Fruit fly (Drosophila melanogaster) whole organism, embryonic: ENCODE results near the gene CG10793.

Experiments used
- Atf-2 ChIP-seq: fragments of 200-800 bp; sonication (Bioruptor generic); optimal IDR thresholded peaks from 2 replicates; lab custom pipeline; 2016; ENCODE audit warnings: missing biosample characterization, missing genetic modification characterization
- B-H2 ChIP-seq: fragments of 200-800 bp; sonication (Bioruptor generic); optimal IDR thresholded peaks from 2 replicates; lab custom pipeline; 2018; ENCODE audit warnings: missing biosample characterization, mild to moderate bottlenecking, missing genetic modification characterization
- Bgb ChIP-seq: fragments of 200-800 bp; sonication (Bioruptor generic); IDR thresholded peaks from 2 replicates; pipeline ENCODE4 v1.3.6; 2022; ENCODE audit warnings: missing biosample characterization, missing genetic modification characterization; ENCODE audit not compliant: partially characterized antibody
- BtbVII ChIP-seq: fragments of 200-800 bp; sonication (Bioruptor generic); optimal IDR thresholded peaks from 3 replicates; lab custom pipeline; 2017; ENCODE audit warnings: missing biosample characterization, mild to moderate bottlenecking, missing genetic modification characterization
- CG10267 ChIP-seq: fragments of 200-800 bp; sonication (Bioruptor generic); optimal IDR thresholded peaks from 2 replicates; lab custom pipeline; 2018; ENCODE audit warnings: missing biosample characterization, mild to moderate bottlenecking, missing genetic modification characterization, moderate library complexity
- CG10462 ChIP-seq: fragments of 200-800 bp; sonication (Bioruptor generic); optimal IDR thresholded peaks from 2 replicates; lab custom pipeline; 2016; ENCODE audit warnings: missing biosample characterization, missing genetic modification characterization
- CG11723 ChIP-seq: fragments of 200-800 bp; sonication (Bioruptor generic); optimal IDR thresholded peaks from 2 replicates; lab custom pipeline; 2017; ENCODE audit warnings: missing biosample characterization, mild to moderate bottlenecking, missing genetic modification characterization
- CG12391 ChIP-seq: fragments of 200-800 bp; sonication (Bioruptor generic); optimal IDR thresholded peaks from 3 replicates; lab custom pipeline; 2018; ENCODE audit warnings: missing biosample characterization, mild to moderate bottlenecking, missing genetic modification characterization, moderate library complexity
- CG14710 ChIP-seq: fragments of 200-800 bp; sonication (Bioruptor generic); optimal IDR thresholded peaks from 3 replicates; lab custom pipeline; 2019; ENCODE audit warnings: missing biosample characterization, mild to moderate bottlenecking, missing genetic modification characterization, moderate library complexity
- CG14965 ChIP-seq: fragments of 200-800 bp; sonication (Bioruptor generic); optimal IDR thresholded peaks from 2 replicates; lab custom pipeline; 2016; ENCODE audit warnings: missing biosample characterization, missing genetic modification characterization, borderline replicate concordance
- CG15269 ChIP-seq: fragments of 200-800 bp; sonication (Bioruptor generic); optimal IDR thresholded peaks from 2 replicates; lab custom pipeline; 2018; ENCODE audit warnings: missing biosample characterization, mild to moderate bottlenecking, missing genetic modification characterization, moderate library complexity
- CG15601 ChIP-seq: fragments of 200-800 bp; sonication (Bioruptor generic); optimal IDR thresholded peaks from 3 replicates; lab custom pipeline; 2019; ENCODE audit warnings: missing biosample characterization, mild to moderate bottlenecking, missing genetic modification characterization, moderate library complexity
- CG16779 ChIP-seq: fragments of 200-800 bp; sonication (Bioruptor generic); IDR thresholded peaks from 2 replicates; pipeline ENCODE4 v1.3.6; 2022; ENCODE audit warnings: missing biosample characterization, missing genetic modification characterization
- CG32767 ChIP-seq: fragments of 200-800 bp; sonication (Bioruptor generic); IDR thresholded peaks from 2 replicates; pipeline ENCODE4 v1.3.6; 2022; ENCODE audit warnings: missing biosample characterization, missing genetic modification characterization
- CG32772 ChIP-seq: fragments of 200-800 bp; sonication (Bioruptor generic); IDR thresholded peaks from 2 replicates; pipeline ENCODE4 v1.3.6; 2022; ENCODE audit warnings: missing biosample characterization, missing genetic modification characterization
- CG33213 ChIP-seq: fragments of 200-800 bp; sonication (Bioruptor generic); optimal IDR thresholded peaks from 3 replicates; lab custom pipeline; 2016; ENCODE audit warnings: missing biosample characterization, missing genetic modification characterization
- CG34376 ChIP-seq: fragments of 200-800 bp; sonication (Bioruptor generic); optimal IDR thresholded peaks from 2 replicates; lab custom pipeline; 2018; ENCODE audit warnings: missing biosample characterization, mild to moderate bottlenecking, missing genetic modification characterization
- CG6175 ChIP-seq: fragments of 200-800 bp; sonication (Bioruptor generic); IDR thresholded peaks from 3 replicates; pipeline ENCODE4 v1.3.6; 2022; ENCODE audit warnings: missing biosample characterization, missing genetic modification characterization
- CG6654 ChIP-seq: fragments of 200-800 bp; sonication (Bioruptor generic); optimal IDR thresholded peaks from 2 replicates; lab custom pipeline; 2017; ENCODE audit warnings: missing biosample characterization, mild to moderate bottlenecking, missing genetic modification characterization
- CG8944 ChIP-seq: fragments of 200-800 bp; sonication (Bioruptor generic); optimal IDR thresholded peaks from 3 replicates; lab custom pipeline; 2016; ENCODE audit warnings: missing biosample characterization, missing genetic modification characterization
- CG9797 ChIP-seq: fragments of 200-800 bp; sonication (Bioruptor generic); optimal IDR thresholded peaks from 3 replicates; lab custom pipeline; 2018; ENCODE audit warnings: missing biosample characterization, mild to moderate bottlenecking, missing genetic modification characterization
- Dek ChIP-seq: fragments of 200-800 bp; sonication (Bioruptor generic); optimal IDR thresholded peaks from 3 replicates; lab custom pipeline; 2019; ENCODE audit warnings: missing biosample characterization, mild to moderate bottlenecking, missing genetic modification characterization, moderate library complexity
- E2f2 ChIP-seq: fragments of 200-800 bp; sonication (Bioruptor generic); IDR thresholded peaks from 2 replicates; pipeline ENCODE4 v1.3.6; 2022; ENCODE audit warnings: missing biosample characterization, missing genetic modification characterization
- Elba2 ChIP-seq: fragments of 200-800 bp; sonication (Bioruptor generic); optimal IDR thresholded peaks from 3 replicates; lab custom pipeline; 2016; ENCODE audit warnings: missing biosample characterization, missing genetic modification characterization
- HLH3B ChIP-seq: fragments of 200-800 bp; sonication (Bioruptor generic); IDR thresholded peaks from 2 replicates; pipeline ENCODE4 v1.3.6; 2022; ENCODE audit warnings: missing biosample characterization, missing genetic modification characterization
- Hand ChIP-seq: fragments of 200-800 bp; sonication (Bioruptor generic); optimal IDR thresholded peaks from 2 replicates; lab custom pipeline; 2017; ENCODE audit warnings: mild to moderate bottlenecking, missing biosample characterization, missing genetic modification reagents, missing genetic modification characterization
- Hmr ChIP-seq: fragments of 200-800 bp; sonication (Bioruptor generic); optimal IDR thresholded peaks from 3 replicates; lab custom pipeline; 2017; ENCODE audit warnings: mild to moderate bottlenecking, missing biosample characterization, missing genetic modification reagents, missing genetic modification characterization
- Hr78 ChIP-seq, 2 experiments: fragments of 200-800 bp in 1 of 2; fragments of >200 bp in 1 of 2; sonication (Bioruptor generic) in 1 of 2; optimal IDR thresholded peaks; 2 replicates each; lab custom pipeline; 2017 to 2019; ENCODE audit warnings: missing biosample characterization in 2 of 2, missing genetic modification characterization in 2 of 2, mild to moderate bottlenecking in 1 of 2, moderate library complexity in 1 of 2
- Lpt ChIP-seq: fragments of >200 bp; optimal IDR thresholded peaks from 2 replicates; lab custom pipeline; 2018; ENCODE audit warnings: missing biosample characterization, missing genetic modification characterization
- MBD-R2 ChIP-seq: fragments of 200-800 bp; sonication (Bioruptor generic); IDR thresholded peaks from 2 replicates; pipeline ENCODE4 v1.3.6; 2022; ENCODE audit warnings: missing biosample characterization, missing genetic modification characterization
- Mes4 ChIP-seq: fragments of 200-800 bp; sonication (Bioruptor generic); optimal IDR thresholded peaks from 2 replicates; lab custom pipeline; 2016; ENCODE audit warnings: missing biosample characterization, missing genetic modification characterization
- Side ChIP-seq: fragments of 200-800 bp; sonication (Bioruptor generic); optimal IDR thresholded peaks from 2 replicates; lab custom pipeline; 2016; ENCODE audit warnings: missing biosample characterization, missing genetic modification characterization
- Trl ChIP-seq, 3 experiments: fragments of >200 bp in 2 of 3; fragments of 200-800 bp in 1 of 3; sonication (Bioruptor generic) in 1 of 3; optimal IDR thresholded peaks; 2 replicates in 1 of 3; 3 replicates in 2 of 3; lab custom pipeline; 2016 to 2017; ENCODE audit warnings: missing biosample characterization in 1 of 3, missing genetic modification characterization in 1 of 3
- Usf ChIP-seq: fragments of 200-800 bp; sonication (Bioruptor generic); optimal IDR thresholded peaks from 2 replicates; lab custom pipeline; 2017; ENCODE audit warnings: missing genotype, missing biosample characterization, missing genetic modification characterization
- Vsx1 ChIP-seq: fragments of 200-800 bp; sonication (Bioruptor generic); optimal IDR thresholded peaks from 2 replicates; lab custom pipeline; 2017; ENCODE audit warnings: missing biosample characterization, mild to moderate bottlenecking, missing genetic modification characterization, missing genetic modification reagents
- Xrp1 ChIP-seq: fragments of 200-800 bp; sonication (Bioruptor generic); IDR thresholded peaks from 2 replicates; pipeline ENCODE4 v1.3.6; 2022; ENCODE audit warnings: missing biosample characterization, missing genetic modification characterization
- ase ChIP-seq: fragments of 200-800 bp; sonication (Bioruptor generic); IDR thresholded peaks from 3 replicates; pipeline ENCODE4 v1.3.6; 2022; ENCODE audit warnings: missing biosample characterization, missing genetic modification characterization
- bab2 ChIP-seq: fragments of 200-800 bp; sonication (Bioruptor generic); optimal IDR thresholded peaks from 2 replicates; lab custom pipeline; 2016; ENCODE audit warnings: missing biosample characterization, missing genetic modification characterization
- cato ChIP-seq: fragments of 200-800 bp; sonication (Bioruptor generic); optimal IDR thresholded peaks from 2 replicates; lab custom pipeline; 2016; ENCODE audit warnings: missing biosample characterization, missing genetic modification characterization, borderline replicate concordance
- chn ChIP-seq: fragments of 200-800 bp; sonication (Bioruptor generic); optimal IDR thresholded peaks from 2 replicates; lab custom pipeline; 2016; ENCODE audit warnings: missing biosample characterization, missing genetic modification characterization
- dysf ChIP-seq: fragments of 200-800 bp; sonication (Bioruptor generic); IDR thresholded peaks from 3 replicates; pipeline ENCODE4 v1.3.6; 2022; ENCODE audit warnings: missing biosample characterization, missing genetic modification characterization
- ftz-f1 ChIP-seq: fragments of 200-800 bp; sonication (Bioruptor generic); optimal IDR thresholded peaks from 2 replicates; lab custom pipeline; 2016; ENCODE audit warnings: missing biosample characterization, missing genetic modification characterization
- gsb ChIP-seq: fragments of 200-800 bp; sonication (Bioruptor generic); IDR thresholded peaks from 2 replicates; pipeline ENCODE4 v1.3.6; 2022; ENCODE audit warnings: missing biosample characterization, missing genetic modification characterization
- luna ChIP-seq: fragments of 200-800 bp; sonication (Bioruptor generic); optimal IDR thresholded peaks from 2 replicates; lab custom pipeline; 2016; ENCODE audit warnings: missing biosample characterization, missing genetic modification characterization
- maf-S ChIP-seq: fragments of 200-800 bp; sonication (Bioruptor generic); optimal IDR thresholded peaks from 2 replicates; lab custom pipeline; 2016; ENCODE audit warnings: missing biosample characterization, missing genetic modification characterization
- nom ChIP-seq: fragments of 200-800 bp; sonication (Bioruptor generic); optimal IDR thresholded peaks from 2 replicates; lab custom pipeline; 2017; ENCODE audit warnings: missing biosample characterization, missing genetic modification characterization, mild to moderate bottlenecking, moderate library complexity, missing genetic modification reagents
- p53 ChIP-seq: fragments of 200-800 bp; sonication (Bioruptor generic); optimal IDR thresholded peaks from 2 replicates; lab custom pipeline; 2016; ENCODE audit warnings: missing biosample characterization, missing genetic modification characterization
- tin ChIP-seq: fragments of 200-800 bp; sonication (Bioruptor generic); optimal IDR thresholded peaks from 3 replicates; lab custom pipeline; 2016; ENCODE audit warnings: missing biosample characterization, missing genetic modification characterization
- toy ChIP-seq: fragments of 200-800 bp; sonication (Bioruptor generic); IDR thresholded peaks from 2 replicates; pipeline ENCODE4 v1.3.6; 2022; ENCODE audit warnings: missing biosample characterization, missing genetic modification characterization
- trh ChIP-seq: fragments of 200-800 bp; sonication (Bioruptor generic); optimal IDR thresholded peaks from 2 replicates; lab custom pipeline; 2016; ENCODE audit warnings: missing biosample characterization, missing genetic modification characterization
- zf30C ChIP-seq: fragments of 200-800 bp; sonication (Bioruptor generic); optimal IDR thresholded peaks from 3 replicates; lab custom pipeline; 2018; ENCODE audit warnings: missing biosample characterization, mild to moderate bottlenecking, missing genetic modification characterization

CG10793 gene

dm6 chrX:3355180-3355579 lies 39.0 kb upstream of the CG10793 start (continued):
- peak; percentile 27 for TF ChIP-seq Atf-2 (GFP tag; lab: Kevin White, UChicago)
- TF ChIP-seq CG14965 = no peak
- peak; percentile 5 for TF ChIP-seq Hand (GFP tag; lab: Kevin White, UChicago)
- peak; percentile 50 for TF ChIP-seq cato (GFP tag; lab: Kevin White, UChicago)
- peak; percentile 25 for TF ChIP-seq bab2
- peak; percentile 57; the same call in 1 of the 2 replicates for TF ChIP-seq toy (GFP tag; lab: Robert Waterston, UW)
- TF ChIP-seq CG6654 (GFP tag; lab: Kevin White, UChicago) = peak; percentile 54
- TF ChIP-seq CG11723 (GFP tag; lab: Kevin White, UChicago) = peak; percentile 49
- TF ChIP-seq Bgb (GFP tag; lab: Robert Waterston, UW) = no peak
- peak; percentile 94 for TF ChIP-seq Xrp1 (GFP tag; lab: Robert Waterston, UW)
- peak; percentile 87 for TF ChIP-seq CG14710 (tag; lab: Kevin White, UChicago)
- no peak for TF ChIP-seq Lpt (GFP tag; lab: Kevin White, UChicago)
- TF ChIP-seq CG33213 = peak; percentile 28
- peak; percentile 46 for TF ChIP-seq Dek (tag; lab: Kevin White, UChicago)
- peak; percentile 71; the same call in 2 of the 3 replicates for TF ChIP-seq ase
- TF ChIP-seq luna (GFP tag; lab: Kevin White, UChicago) = no peak
- TF ChIP-seq CG10462 = peak; percentile 57
- no peak for TF ChIP-seq nom
- no peak for TF ChIP-seq Mes4 (GFP tag; lab: Kevin White, UChicago)
- peak; percentile 80 for TF ChIP-seq CG32772 (GFP tag; lab: Robert Waterston, UW)
- no peak for TF ChIP-seq CG9797 (GFP tag; lab: Kevin White, UChicago)
- TF ChIP-seq zf30C = peak; percentile 82
- peak; percentile 29 for TF ChIP-seq maf-S (GFP tag; lab: Kevin White, UChicago)
- TF ChIP-seq CG15269 (tag; lab: Kevin White, UChicago) = peak; percentile 69
- no peak for TF ChIP-seq Trl (optimal IDR thresholded peaks at IDR 0.05; lab: Kevin White, UChicago)
- peak; percentile 50 for TF ChIP-seq Trl (GFP tag; optimal IDR thresholded peaks at IDR 0.05; lab: Kevin White, UChicago)
- TF ChIP-seq E2f2 = peak; percentile 50
- peak; percentile 84 for TF ChIP-seq CG12391 (tag; lab: Kevin White, UChicago)
- peak; percentile 75 for TF ChIP-seq Vsx1
- peak; percentile 56 for TF ChIP-seq MBD-R2
- TF ChIP-seq CG6175 (GFP tag; lab: Robert Waterston, UW) = peak; percentile 64; the same call in 2 of the 3 replicates
- peak; percentile 79 for TF ChIP-seq tin
- TF ChIP-seq p53 (GFP tag; lab: Kevin White, UChicago) = no peak
- peak; percentile 84 for TF ChIP-seq CG32767
- TF ChIP-seq ftz-f1 = no peak
- peak; percentile 38 for TF ChIP-seq chn (GFP tag; lab: Kevin White, UChicago)
- TF ChIP-seq CG8944 (GFP tag; lab: Kevin White, UChicago) = peak; percentile 21
- no peak for TF ChIP-seq CG16779 (GFP tag; lab: Robert Waterston, UW)
- no peak for TF ChIP-seq Hr78 (GFP tag; optimal IDR thresholded peaks at IDR 0.05; lab: Kevin White, UChicago)
- TF ChIP-seq dysf (GFP tag; lab: Robert Waterston, UW) = peak; percentile 82
- peak; percentile 34 for TF ChIP-seq trh (GFP tag; lab: Kevin White, UChicago)
- peak; percentile 55 for TF ChIP-seq BtbVII
- TF ChIP-seq Side (GFP tag; lab: Kevin White, UChicago) = no peak
- TF ChIP-seq Hmr (GFP tag; lab: Kevin White, UChicago) = peak; percentile 66
- peak; percentile 83 for TF ChIP-seq HLH3B
- no peak; the same call in 1 of the 2 replicates for TF ChIP-seq gsb (GFP tag; lab: Robert Waterston, UW)
- no peak for TF ChIP-seq B-H2
- TF ChIP-seq CG10267 = peak; percentile 79
- TF ChIP-seq Elba2 (GFP tag; lab: Kevin White, UChicago) = peak; percentile 27
- peak; percentile 85 for TF ChIP-seq CG15601 (tag; lab: Kevin White, UChicago)
- no peak for TF ChIP-seq CG34376
- peak; percentile 70 for TF ChIP-seq Usf (GFP tag; lab: Kevin White, UChicago)
